Worm (Caenorhabditis elegans) whole organism, mixed stage, embryonic: ENCODE measurements around the gene pcp-2.

Experiments used
- elt-3 ChIP-seq: fragments of 150-350 bp; optimal IDR thresholded peaks from 2 replicates; lab custom pipeline; 2014; ENCODE audit warnings: missing biosample characterization, missing genetic modification characterization
- lsy-2 ChIP-seq: fragments of 150-350 bp; optimal IDR thresholded peaks from 2 replicates; lab custom pipeline; 2014; ENCODE audit warnings: missing biosample characterization, missing genetic modification characterization
- mab-5 ChIP-seq: fragments of 150-350 bp; optimal IDR thresholded peaks from 2 replicates; lab custom pipeline; 2014; ENCODE audit warnings: missing biosample characterization, missing genetic modification characterization
- nhr-28 ChIP-seq: fragments of 150-350 bp; optimal IDR thresholded peaks from 2 replicates; lab custom pipeline; 2014; ENCODE audit warnings: missing biosample characterization, missing genetic modification characterization
- pha-4 ChIP-seq: fragments of 150-350 bp; optimal IDR thresholded peaks from 2 replicates; lab custom pipeline; 2018; ENCODE audit warnings: missing biosample characterization, missing genetic modification reagents, missing genetic modification characterization
- unc-39 ChIP-seq: fragments of 150-350 bp; optimal IDR thresholded peaks from 2 replicates; lab custom pipeline; 2014; ENCODE audit warnings: missing biosample characterization, missing genetic modification characterization
- ztf-11 ChIP-seq: fragments of 150-350 bp; optimal IDR thresholded peaks from 2 replicates; lab custom pipeline; 2014; ENCODE audit warnings: missing biosample characterization, missing genetic modification characterization

ce11 chrIV:9118792-9119191 is 46.1 kb downstream of the pcp-2 start, which contains the start of gene nrfl-1:
- no peak for TF ChIP-seq elt-3
- TF ChIP-seq nhr-28 (tag; lab: Kevin White, UChicago), result no peak
- TF ChIP-seq lsy-2 (tag; lab: Kevin White, UChicago), result no peak
- no peak for TF ChIP-seq pha-4 (tag; lab: Kevin White, UChicago)
- no peak for TF ChIP-seq ztf-11 (tag; lab: Kevin White, UChicago)
- no peak for TF ChIP-seq mab-5 (tag; lab: Kevin White, UChicago)
- no peak for TF ChIP-seq unc-39 (tag; lab: Kevin White, UChicago)
